Fruit fly (Drosophila melanogaster) whole organism, adult: ENCODE measurements around the gene SuUR.

Experiments used
- CG12768 ChIP-seq: fragments of 200-800 bp; sonication (Bioruptor generic); optimal IDR thresholded peaks from 2 replicates; lab custom pipeline; 2017; ENCODE audit warnings: missing biosample characterization, missing genetic modification characterization, mild to moderate bottlenecking, moderate library complexity, missing genetic modification reagents
- CG1620 ChIP-seq: fragments of 200-800 bp; sonication (Bioruptor generic); optimal IDR thresholded peaks from 2 replicates; lab custom pipeline; 2016; ENCODE audit warnings: missing biosample characterization, missing genetic modification characterization
- CG33017 ChIP-seq: fragments of 200-800 bp; sonication (Bioruptor generic); optimal IDR thresholded peaks from 2 replicates; lab custom pipeline; 2018; ENCODE audit warnings: missing biosample characterization, mild to moderate bottlenecking, missing genetic modification characterization, moderate library complexity
- CG7101 ChIP-seq: fragments of 200-800 bp; sonication (Bioruptor generic); optimal IDR thresholded peaks from 2 replicates; lab custom pipeline; 2018; ENCODE audit warnings: missing biosample characterization, mild to moderate bottlenecking, missing genetic modification characterization, moderate library complexity
- Clk ChIP-seq: fragments of 200-800 bp; sonication (Bioruptor generic); optimal IDR thresholded peaks from 2 replicates; lab custom pipeline; 2017; ENCODE audit warnings: missing biosample characterization, missing genetic modification characterization
- Crg-1 ChIP-seq: fragments of 200-800 bp; sonication (Bioruptor generic); optimal IDR thresholded peaks from 2 replicates; lab custom pipeline; 2016; ENCODE audit warnings: missing biosample characterization, missing genetic modification characterization
- cic ChIP-seq: fragments of 200-800 bp; sonication (Bioruptor generic); optimal IDR thresholded peaks from 2 replicates; lab custom pipeline; 2017; ENCODE audit warnings: missing biosample characterization, mild to moderate bottlenecking, missing genetic modification characterization, moderate library complexity
- cnc ChIP-seq, 2 experiments: fragments of >200 bp; optimal IDR thresholded peaks; 2 replicates each; lab custom pipeline; 2017
- kay ChIP-seq: fragments of 200-800 bp; sonication (Bioruptor generic); peaks from one replicate; lab custom pipeline; 2016; ENCODE audit warnings: missing biosample characterization, missing genetic modification characterization, borderline replicate concordance
- ovo ChIP-seq: fragments of 200-800 bp; sonication (Bioruptor generic); optimal IDR thresholded peaks from 2 replicates; lab custom pipeline; 2016; ENCODE audit warnings: missing biosample characterization, missing genetic modification characterization
- tj ChIP-seq: fragments of 200-800 bp; sonication (Bioruptor generic); optimal IDR thresholded peaks from 3 replicates; lab custom pipeline; 2017; ENCODE audit warnings: missing biosample characterization, mild to moderate bottlenecking, missing genetic modification characterization, moderate library complexity
- toe ChIP-seq: fragments of 200-800 bp; sonication (Bioruptor generic); optimal IDR thresholded peaks from 2 replicates; lab custom pipeline; 2016; ENCODE audit warnings: missing biosample characterization, missing genetic modification characterization

dm6 chr3L:11051271-11051670 lies 13.5 kb upstream of the SuUR start, which contains the start of gene CG43693:
- TF ChIP-seq cic (GFP tag; lab: Kevin White, UChicago) (no peak), toe (no peak), ovo (GFP tag; lab: Kevin White, UChicago) (no peak), CG1620 (GFP tag; lab: Kevin White, UChicago) (no peak), CG7101 (tag; lab: Kevin White, UChicago) (no peak), cnc (optimal IDR thresholded peaks at IDR 0.05; lab: Kevin White, UChicago) (no peak), CG33017 (tag; lab: Kevin White, UChicago) (no peak), Crg-1 (no peak), Clk (GFP tag; lab: Kevin White, UChicago) (no peak), tj (GFP tag; lab: Kevin White, UChicago) (no peak), CG12768 (GFP tag; lab: Kevin White, UChicago) (no peak), kay (no peak)
